Worm (Caenorhabditis elegans) whole organism, L3 larva: Measurements from ENCODE around the gene C04E7.1.

ENCODE experiments used
- R02D3.7 ChIP-seq: fragments of 150-350 bp; optimal IDR thresholded peaks from 2 replicates; lab custom pipeline; 2014; ENCODE audit warnings: missing biosample characterization, missing genetic modification characterization
- ama-1 ChIP-seq: fragments of 150-350 bp; optimal IDR thresholded peaks from 2 replicates; lab custom pipeline; 2018
- ceh-16 ChIP-seq: sonication (generic microtip); optimal IDR thresholded peaks from 2 replicates; lab custom pipeline; 2017; ENCODE audit warnings: missing biosample characterization, missing genetic modification characterization
- ceh-28 ChIP-seq: fragments of 150-350 bp; optimal IDR thresholded peaks from 2 replicates; lab custom pipeline; 2014; ENCODE audit warnings: missing biosample characterization, missing genetic modification reagents, missing genetic modification characterization
- ceh-82 ChIP-seq: fragments of 150-350 bp; optimal IDR thresholded peaks from 2 replicates; lab custom pipeline; 2014; ENCODE audit warnings: missing biosample characterization, missing genetic modification characterization
- ceh-9 ChIP-seq: sonication (generic microtip); optimal IDR thresholded peaks from 2 replicates; lab custom pipeline; 2018; ENCODE audit warnings: missing biosample characterization, missing genetic modification characterization
- daf-12 ChIP-seq: fragments of 150-350 bp; optimal IDR thresholded peaks from 2 replicates; lab custom pipeline; 2014; ENCODE audit warnings: missing biosample characterization, missing genetic modification reagents, missing genetic modification characterization
- egl-5 ChIP-seq: fragments of 150-350 bp; optimal IDR thresholded peaks from 2 replicates; lab custom pipeline; 2017; ENCODE audit warnings: missing biosample characterization, missing genetic modification reagents, missing genetic modification characterization, inconsistent platforms
- elt-1 ChIP-seq: fragments of 150-350 bp; optimal IDR thresholded peaks from 2 replicates; lab custom pipeline; 2014; ENCODE audit warnings: missing biosample characterization, missing genetic modification characterization
- elt-2 ChIP-seq: sonication (generic microtip); optimal IDR thresholded peaks from 2 replicates; lab custom pipeline; 2016; ENCODE audit warnings: missing genetic modification reagents, mild to moderate bottlenecking, missing genetic modification characterization, missing compliant biosample characterization
- fkh-10 ChIP-seq: sonication (generic microtip); optimal IDR thresholded peaks from 2 replicates; lab custom pipeline; 2017; ENCODE audit warnings: missing biosample characterization, missing genetic modification reagents, missing genetic modification characterization
- fos-1 ChIP-seq: fragments of 150-350 bp; optimal IDR thresholded peaks from 2 replicates; lab custom pipeline; 2014; ENCODE audit warnings: missing biosample characterization, missing genetic modification characterization
- hmg-11 ChIP-seq: sonication (generic microtip); optimal IDR thresholded peaks from 2 replicates; lab custom pipeline; 2016; ENCODE audit warnings: missing genetic modification characterization, missing compliant biosample characterization
- lin-15B ChIP-seq: fragments of 150-350 bp; optimal IDR thresholded peaks from 2 replicates; lab custom pipeline; 2014; ENCODE audit warnings: missing biosample characterization, missing genetic modification characterization
- lin-39 ChIP-seq: fragments of 150-350 bp; optimal IDR thresholded peaks from 2 replicates; lab custom pipeline; 2018; ENCODE audit warnings: missing biosample characterization, missing genetic modification reagents, missing genetic modification characterization
- lsy-12 ChIP-seq: sonication (generic microtip); optimal IDR thresholded peaks from 2 replicates; lab custom pipeline; 2016; ENCODE audit warnings: mild to moderate bottlenecking, missing genetic modification characterization, missing compliant biosample characterization
- mdl-1 ChIP-seq: fragments of 150-350 bp; optimal IDR thresholded peaks from 2 replicates; lab custom pipeline; 2014; ENCODE audit warnings: missing biosample characterization, missing genetic modification characterization
- mml-1 ChIP-seq: fragments of 150-350 bp; sonication (generic microtip); optimal IDR thresholded peaks from 3 replicates; lab custom pipeline; 2014; ENCODE audit warnings: missing biosample characterization, missing genetic modification characterization
- nfya-1 ChIP-seq: sonication (generic microtip); optimal IDR thresholded peaks from 2 replicates; lab custom pipeline; 2017; ENCODE audit warnings: missing genetic modification characterization, mild to moderate bottlenecking, missing compliant biosample characterization, antibody characterized with exemption, moderate library complexity; ENCODE audit not compliant: insufficient read depth
- nhr-11 ChIP-seq: fragments of 150-350 bp; optimal IDR thresholded peaks from 2 replicates; lab custom pipeline; 2014; ENCODE audit warnings: missing biosample characterization, missing genetic modification characterization
- nhr-12 ChIP-seq: fragments of 150-350 bp; optimal IDR thresholded peaks from 2 replicates; lab custom pipeline; 2014; ENCODE audit warnings: missing biosample characterization, missing genetic modification characterization
- nhr-237 ChIP-seq: fragments of 150-350 bp; optimal IDR thresholded peaks from 2 replicates; lab custom pipeline; 2014; ENCODE audit warnings: missing biosample characterization, missing genetic modification characterization
- nhr-25 ChIP-seq: sonication (generic microtip); optimal IDR thresholded peaks from 2 replicates; lab custom pipeline; 2017; ENCODE audit warnings: missing biosample characterization, missing genetic modification characterization
- nhr-28 ChIP-seq: fragments of 150-350 bp; optimal IDR thresholded peaks from 2 replicates; lab custom pipeline; 2014; ENCODE audit warnings: missing biosample characterization, missing genetic modification characterization
- nhr-67 ChIP-seq: fragments of 150-350 bp; optimal IDR thresholded peaks from 2 replicates; lab custom pipeline; 2014; ENCODE audit warnings: missing biosample characterization, missing genetic modification characterization
- nhr-76 ChIP-seq: fragments of 150-350 bp; sonication (generic microtip); optimal IDR thresholded peaks from 5 replicates; lab custom pipeline; 2014; ENCODE audit warnings: missing biosample characterization, missing genetic modification characterization
- nhr-77 ChIP-seq: fragments of 150-350 bp; optimal IDR thresholded peaks from 2 replicates; lab custom pipeline; 2014; ENCODE audit warnings: missing biosample characterization, missing genetic modification characterization
- pqm-1 ChIP-seq: fragments of 150-350 bp; optimal IDR thresholded peaks from 2 replicates; lab custom pipeline; 2017; ENCODE audit warnings: missing biosample characterization, missing genetic modification characterization, inconsistent platforms
- skn-1 ChIP-seq: fragments of 150-350 bp; optimal IDR thresholded peaks from 2 replicates; lab custom pipeline; 2014; ENCODE audit warnings: missing biosample characterization, missing genetic modification characterization
- snpc-4 ChIP-seq: fragments of 150-350 bp; optimal IDR thresholded peaks from 2 replicates; lab custom pipeline; 2014; ENCODE audit warnings: missing biosample characterization, missing genetic modification characterization
- tbx-2 ChIP-seq: sonication (generic microtip); optimal IDR thresholded peaks from 2 replicates; lab custom pipeline; 2016; ENCODE audit warnings: mild to moderate bottlenecking, missing genetic modification characterization, missing compliant biosample characterization
- zag-1 ChIP-seq: fragments of 150-350 bp; optimal IDR thresholded peaks from 2 replicates; lab custom pipeline; 2014; ENCODE audit warnings: missing biosample characterization, missing genetic modification characterization
- ztf-11 ChIP-seq: fragments of 150-350 bp; optimal IDR thresholded peaks from 2 replicates; lab custom pipeline; 2014; ENCODE audit warnings: missing biosample characterization, missing genetic modification characterization
- ztf-4 ChIP-seq: fragments of 150-350 bp; optimal IDR thresholded peaks from 2 replicates; lab custom pipeline; 2014; ENCODE audit warnings: missing biosample characterization, missing genetic modification characterization

Gene C04E7.1

ce11 chrX:353134-353669, 4.7 kb upstream of the C04E7.1 start, which contains the start of gene sor-3 (continued):
- TF ChIP-seq R02D3.7 (tag; lab: Kevin White, UChicago): no peak
- no peak for TF ChIP-seq daf-12
- no peak for TF ChIP-seq ceh-9 (tag; lab: Kevin White, UChicago)
- no peak for TF ChIP-seq nhr-12 (tag; lab: Kevin White, UChicago)
- peak; percentile 70 for TF ChIP-seq tbx-2 (tag; lab: Kevin White, UChicago)
- TF ChIP-seq nhr-28 (tag; lab: Kevin White, UChicago): peak; percentile 64
- no peak for TF ChIP-seq zag-1 (tag; lab: Kevin White, UChicago)
- TF ChIP-seq nhr-237 (tag; lab: Kevin White, UChicago): no peak
- TF ChIP-seq ceh-28 (tag; lab: Kevin White, UChicago): peak; percentile 20
- peak; percentile 71 for TF ChIP-seq egl-5
- no peak for TF ChIP-seq ama-1

ce11 chrX:360479-360878, 2.6 kb downstream of the C04E7.1 start, which contains the start of gene C04E7.5:
TSS of gene C04E7.5 (plus strand) at chrX:360779.
- TF ChIP-seq skn-1 (tag; lab: Kevin White, UChicago): no peak
- TF ChIP-seq ama-1: no peak
- TF ChIP-seq fkh-10: no peak
- no peak for TF ChIP-seq lin-15B (tag; lab: Kevin White, UChicago)
- no peak for TF ChIP-seq nhr-12 (tag; lab: Kevin White, UChicago)
- no peak for TF ChIP-seq nhr-25
- no peak for TF ChIP-seq nhr-237 (tag; lab: Kevin White, UChicago)
- no peak for TF ChIP-seq egl-5
- TF ChIP-seq R02D3.7 (tag; lab: Kevin White, UChicago): no peak
- TF ChIP-seq nhr-77 (tag; lab: Kevin White, UChicago): no peak
- TF ChIP-seq snpc-4 (tag; lab: Kevin White, UChicago): no peak
- TF ChIP-seq ceh-16 (tag; lab: Kevin White, UChicago): no peak
- TF ChIP-seq nhr-11 (tag; lab: Kevin White, UChicago): no peak
- no peak for TF ChIP-seq lsy-12 (tag; lab: Kevin White, UChicago)
- no peak for TF ChIP-seq nhr-76 (tag; lab: Kevin White, UChicago)
- no peak for TF ChIP-seq hmg-11 (tag; lab: Kevin White, UChicago)
- TF ChIP-seq, all 47 proteins: peak for 0

- TF ChIP-seq nhr-67 (tag; lab: Kevin White, UChicago) (no peak), hmg-11 (tag; lab: Kevin White, UChicago) (peak; percentile 55)
These were observed 12.0 kb downstream of the C04E7.1 start for ce11 chrX:369923-370322.

- TF ChIP-seq fkh-10: no peak
- TF ChIP-seq nhr-28 (tag; lab: Kevin White, UChicago): no peak
- TF ChIP-seq elt-1 (tag; lab: Kevin White, UChicago): no peak
- TF ChIP-seq ztf-11 (tag; lab: Kevin White, UChicago): no peak
- TF ChIP-seq zag-1 (tag; lab: Kevin White, UChicago): no peak
- TF ChIP-seq ceh-16 (tag; lab: Kevin White, UChicago): no peak
- TF ChIP-seq ceh-82 (tag; lab: Kevin White, UChicago): no peak
- TF ChIP-seq skn-1 (tag; lab: Kevin White, UChicago): no peak
- TF ChIP-seq nhr-11 (tag; lab: Kevin White, UChicago): no peak
- no peak for TF ChIP-seq lin-39 (tag; lab: Kevin White, UChicago)
- TF ChIP-seq fos-1 (tag; lab: Kevin White, UChicago): no peak
- no peak for TF ChIP-seq tbx-2 (tag; lab: Kevin White, UChicago)
- no peak for TF ChIP-seq mdl-1 (tag; lab: Kevin White, UChicago)
- TF ChIP-seq mml-1 (tag; lab: Kevin White, UChicago): no peak
- TF ChIP-seq daf-12: no peak
- no peak for TF ChIP-seq pqm-1 (tag; lab: Kevin White, UChicago)
- TF ChIP-seq nfya-1 (tag; lab: Kevin White, UChicago): no peak
- no peak for TF ChIP-seq nhr-237 (tag; lab: Kevin White, UChicago)
- TF ChIP-seq elt-2 (tag; lab: Kevin White, UChicago): no peak
- TF ChIP-seq, all 47 proteins: peak for 0
These were observed 13.9 kb downstream of the C04E7.1 start, which contains the start of gene nrde-3 for ce11 chrX:371761-372285. TSS of gene nrde-3 (plus strand) at chrX:372235.

- TF ChIP-seq R02D3.7 (tag; lab: Kevin White, UChicago) (no peak), ztf-4 (tag; lab: Kevin White, UChicago) (no peak), nhr-76 (tag; lab: Kevin White, UChicago) (no peak), nhr-237 (tag; lab: Kevin White, UChicago) (no peak)
These were observed 22.6 kb downstream of the C04E7.1 start, which contains the start of gene R04A9.3 for ce11 chrX:380505-380904. TSS of gene R04A9.3 (minus strand) at chrX:380605.
